Fruit fly (Drosophila melanogaster) whole organism, embryonic: ENCODE data around the gene P58IPK.

Source experiments
- ATbp ChIP-seq: fragments of 200-800 bp; sonication (Bioruptor generic); optimal IDR thresholded peaks from 2 replicates; lab custom pipeline; 2017; ENCODE audit warnings: missing biosample characterization, mild to moderate bottlenecking, missing genetic modification characterization, missing genetic modification reagents
- Adf1 ChIP-seq: fragments of 200-800 bp; sonication (Bioruptor generic); IDR thresholded peaks from 2 replicates; pipeline ENCODE4 v1.3.6; 2022; ENCODE audit warnings: missing biosample characterization, missing genetic modification characterization
- CG11093 ChIP-seq: fragments of 200-800 bp; sonication (Bioruptor generic); IDR thresholded peaks from 3 replicates; pipeline ENCODE4 v1.3.6; 2022; ENCODE audit warnings: missing biosample characterization, missing genetic modification characterization
- CG13296 ChIP-seq: fragments of 200-800 bp; sonication (Bioruptor generic); optimal IDR thresholded peaks from 3 replicates; lab custom pipeline; 2018; ENCODE audit warnings: missing biosample characterization, mild to moderate bottlenecking, missing genetic modification characterization
- CG15011 ChIP-seq: fragments of 200-800 bp; sonication (Bioruptor generic); optimal IDR thresholded peaks from 3 replicates; lab custom pipeline; 2018; ENCODE audit warnings: missing biosample characterization, mild to moderate bottlenecking, missing genetic modification characterization
- CG15073 ChIP-seq: fragments of 200-800 bp; sonication (Bioruptor generic); optimal IDR thresholded peaks from 2 replicates; lab custom pipeline; 2016; ENCODE audit warnings: missing biosample characterization, missing genetic modification characterization
- CG15269 ChIP-seq: fragments of 200-800 bp; sonication (Bioruptor generic); optimal IDR thresholded peaks from 2 replicates; lab custom pipeline; 2018; ENCODE audit warnings: missing biosample characterization, mild to moderate bottlenecking, missing genetic modification characterization, moderate library complexity
- CG15514 ChIP-seq: fragments of 200-800 bp; sonication (Bioruptor generic); optimal IDR thresholded peaks from 3 replicates; lab custom pipeline; 2017; ENCODE audit warnings: missing biosample characterization, missing genetic modification characterization, mild to moderate bottlenecking, moderate library complexity, missing genetic modification reagents
- CG16779 ChIP-seq: fragments of 200-800 bp; sonication (Bioruptor generic); IDR thresholded peaks from 2 replicates; pipeline ENCODE4 v1.3.6; 2022; ENCODE audit warnings: missing biosample characterization, missing genetic modification characterization
- CG17328 ChIP-seq: fragments of 200-800 bp; sonication (Bioruptor generic); IDR thresholded peaks from 2 replicates; pipeline ENCODE4 v1.3.6; 2022; ENCODE audit warnings: missing biosample characterization, missing genetic modification characterization
- CG17802 ChIP-seq: fragments of 200-800 bp; sonication (Bioruptor generic); optimal IDR thresholded peaks from 2 replicates; lab custom pipeline; 2018; ENCODE audit warnings: missing biosample characterization, mild to moderate bottlenecking, missing genetic modification characterization, moderate library complexity
- CG18619 ChIP-seq: fragments of 200-800 bp; sonication (Bioruptor generic); optimal IDR thresholded peaks from 3 replicates; lab custom pipeline; 2017; ENCODE audit warnings: missing biosample characterization, mild to moderate bottlenecking, missing genetic modification characterization
- CG31388 ChIP-seq: fragments of 200-800 bp; sonication (Bioruptor generic); optimal IDR thresholded peaks from 2 replicates; lab custom pipeline; 2016; ENCODE audit warnings: missing biosample characterization, missing genetic modification characterization
- CG31441 ChIP-seq: fragments of 200-800 bp; sonication (Bioruptor generic); IDR thresholded peaks from 2 replicates; pipeline ENCODE4 v1.3.6; 2022; ENCODE audit warnings: missing biosample characterization, missing genetic modification characterization
- CG3163 ChIP-seq: fragments of 200-800 bp; sonication (Bioruptor generic); optimal IDR thresholded peaks from 3 replicates; lab custom pipeline; 2016; ENCODE audit warnings: missing biosample characterization, missing genetic modification characterization
- CG32767 ChIP-seq: fragments of 200-800 bp; sonication (Bioruptor generic); IDR thresholded peaks from 2 replicates; pipeline ENCODE4 v1.3.6; 2022; ENCODE audit warnings: missing biosample characterization, missing genetic modification characterization
- CG4328 ChIP-seq: fragments of 200-800 bp; sonication (Bioruptor generic); optimal IDR thresholded peaks from 3 replicates; lab custom pipeline; 2017; ENCODE audit warnings: missing biosample characterization, missing genetic modification reagents, missing genetic modification characterization
- CG4617 ChIP-seq: fragments of 200-800 bp; sonication (Bioruptor generic); optimal IDR thresholded peaks from 3 replicates; lab custom pipeline; 2016; ENCODE audit warnings: missing biosample characterization, missing genetic modification characterization, borderline replicate concordance
- CG5180 ChIP-seq: fragments of 200-800 bp; sonication (Bioruptor generic); optimal IDR thresholded peaks from 3 replicates; lab custom pipeline; 2017; ENCODE audit warnings: missing biosample characterization, missing genetic modification characterization, mild to moderate bottlenecking, moderate library complexity, missing genetic modification reagents
- CG6854 ChIP-seq: fragments of 200-800 bp; sonication (Bioruptor generic); optimal IDR thresholded peaks from 3 replicates; lab custom pipeline; 2017; ENCODE audit warnings: missing biosample characterization, mild to moderate bottlenecking, missing genetic modification characterization
- CG7357 ChIP-seq: fragments of 200-800 bp; sonication (Bioruptor generic); IDR thresholded peaks from 3 replicates; pipeline ENCODE4 v1.3.6; 2022; ENCODE audit warnings: missing biosample characterization, missing genetic modification characterization
- CG8359 ChIP-seq: fragments of 200-800 bp; sonication (Bioruptor generic); optimal IDR thresholded peaks from 2 replicates; lab custom pipeline; 2017; ENCODE audit warnings: missing biosample characterization, mild to moderate bottlenecking, missing genetic modification characterization, borderline replicate concordance
- CoRest ChIP-seq: fragments of 200-800 bp; sonication (Bioruptor generic); optimal IDR thresholded peaks from 3 replicates; lab custom pipeline; 2018; ENCODE audit warnings: missing biosample characterization, mild to moderate bottlenecking, missing genetic modification characterization, moderate library complexity
- Fer1 ChIP-seq: fragments of 200-800 bp; sonication (Bioruptor generic); optimal IDR thresholded peaks from 2 replicates; lab custom pipeline; 2017; ENCODE audit warnings: missing biosample characterization, mild to moderate bottlenecking, missing genetic modification characterization
- GATAe ChIP-seq: fragments of 200-800 bp; sonication (Bioruptor generic); conservative IDR thresholded peaks from 2 replicates; pipeline ENCODE4 v1.3.6; 2022; ENCODE audit warnings: missing biosample characterization, missing genetic modification characterization
- Hr3 ChIP-seq: fragments of 200-800 bp; sonication (Bioruptor generic); optimal IDR thresholded peaks from 3 replicates; lab custom pipeline; 2016; ENCODE audit warnings: missing biosample characterization, missing genetic modification characterization
- Hr39 ChIP-seq: fragments of >200 bp; optimal IDR thresholded peaks from 2 replicates; lab custom pipeline; 2017
- Max ChIP-seq: fragments of 200-800 bp; sonication (Bioruptor generic); optimal IDR thresholded peaks from 2 replicates; lab custom pipeline; 2016; ENCODE audit warnings: missing biosample characterization, mild to moderate bottlenecking, missing genetic modification characterization
- Meics ChIP-seq: fragments of 200-800 bp; sonication (Bioruptor generic); optimal IDR thresholded peaks from 2 replicates; lab custom pipeline; 2017; ENCODE audit warnings: missing biosample characterization, mild to moderate bottlenecking, missing genetic modification characterization
- Neu2 ChIP-seq: fragments of 200-800 bp; sonication (Bioruptor generic); optimal IDR thresholded peaks from 3 replicates; lab custom pipeline; 2016; ENCODE audit warnings: missing biosample characterization, missing genetic modification characterization, borderline replicate concordance
- Pdp1 ChIP-seq, 2 experiments: fragments of 200-800 bp; sonication (Bioruptor generic); optimal IDR thresholded peaks; 3 replicates each; lab custom pipeline; 2016; ENCODE audit warnings: missing biosample characterization in 2 of 2, missing genetic modification characterization in 2 of 2, mild to moderate bottlenecking in 1 of 2, moderate library complexity in 1 of 2
- Rfx ChIP-seq: fragments of 200-800 bp; sonication (Bioruptor generic); IDR thresholded peaks from 2 replicates; pipeline ENCODE4 v1.3.6; 2022; ENCODE audit warnings: missing biosample characterization, missing genetic modification characterization
- Stat92E ChIP-seq, 3 experiments: fragments of >200 bp in 2 of 3; fragments of 200-800 bp in 1 of 3; sonication (Bioruptor generic) in 1 of 3; optimal IDR thresholded peaks; 2 replicates each; lab custom pipeline; 2017 to 2019; ENCODE audit warnings: missing biosample characterization in 3 of 3, missing genetic modification characterization in 3 of 3, mild to moderate bottlenecking in 1 of 3, moderate library complexity in 1 of 3
- ac ChIP-seq: fragments of 200-800 bp; sonication (Bioruptor generic); optimal IDR thresholded peaks from 3 replicates; lab custom pipeline; 2017; ENCODE audit warnings: missing biosample characterization, mild to moderate bottlenecking, missing genetic modification characterization
- aop ChIP-seq: fragments of 200-800 bp; sonication (Bioruptor generic); IDR thresholded peaks from 2 replicates; pipeline ENCODE4 v1.3.6; 2022; ENCODE audit warnings: missing biosample characterization, missing genetic modification characterization
- ara ChIP-seq: fragments of 200-800 bp; sonication (Bioruptor generic); IDR thresholded peaks from 2 replicates; pipeline ENCODE4 v1.3.6; 2022; ENCODE audit warnings: missing biosample characterization, missing genetic modification characterization
- bcd ChIP-seq: fragments of 200-800 bp; sonication (Bioruptor generic); optimal IDR thresholded peaks from 2 replicates; lab custom pipeline; 2017; ENCODE audit warnings: missing biosample characterization, mild to moderate bottlenecking, missing genetic modification characterization
- cad ChIP-seq: fragments of >200 bp; optimal IDR thresholded peaks from 2 replicates; lab custom pipeline; 2017; ENCODE audit warnings: missing biosample characterization, missing genetic modification characterization
- chm ChIP-seq: fragments of 200-800 bp; sonication (Bioruptor generic); IDR thresholded peaks from 2 replicates; pipeline ENCODE4 v1.3.6; 2022; ENCODE audit warnings: missing biosample characterization, missing genetic modification characterization
- dan ChIP-seq: fragments of 200-800 bp; sonication (Bioruptor generic); IDR thresholded peaks from 2 replicates; pipeline ENCODE4 v1.3.6; 2022; ENCODE audit warnings: missing biosample characterization, missing genetic modification characterization
- ham ChIP-seq: fragments of 200-800 bp; sonication (Bioruptor generic); IDR thresholded peaks from 2 replicates; pipeline ENCODE4 v1.3.6; 2022; ENCODE audit warnings: missing biosample characterization, missing genetic modification characterization
- her ChIP-seq: fragments of 200-800 bp; sonication (Bioruptor generic); optimal IDR thresholded peaks from 2 replicates; lab custom pipeline; 2016; ENCODE audit warnings: missing biosample characterization, missing genetic modification characterization
- luna ChIP-seq: fragments of 200-800 bp; sonication (Bioruptor generic); optimal IDR thresholded peaks from 2 replicates; lab custom pipeline; 2016; ENCODE audit warnings: missing biosample characterization, missing genetic modification characterization
- pfk ChIP-seq: fragments of 200-800 bp; sonication (Bioruptor generic); optimal IDR thresholded peaks from 2 replicates; lab custom pipeline; 2018; ENCODE audit warnings: missing biosample characterization, mild to moderate bottlenecking, missing genetic modification characterization, moderate library complexity
- pita ChIP-seq: fragments of 200-800 bp; sonication (Bioruptor generic); optimal IDR thresholded peaks from 2 replicates; lab custom pipeline; 2017; ENCODE audit warnings: missing biosample characterization, mild to moderate bottlenecking, missing genetic modification characterization
- salm ChIP-seq: fragments of 200-800 bp; sonication (Bioruptor generic); optimal IDR thresholded peaks from 2 replicates; lab custom pipeline; 2018; ENCODE audit warnings: missing biosample characterization, mild to moderate bottlenecking, missing genetic modification characterization
- seq ChIP-seq: fragments of 200-800 bp; sonication (Bioruptor generic); IDR thresholded peaks from 2 replicates; pipeline ENCODE4 v1.3.6; 2022; ENCODE audit warnings: missing biosample characterization, missing genetic modification characterization
- slou ChIP-seq: fragments of 200-800 bp; sonication (Bioruptor generic); optimal IDR thresholded peaks from 3 replicates; lab custom pipeline; 2016; ENCODE audit warnings: missing biosample characterization, missing genetic modification characterization
- sr ChIP-seq: fragments of 200-800 bp; sonication (Bioruptor generic); IDR thresholded peaks from 3 replicates; pipeline ENCODE4 v1.3.6; 2022; ENCODE audit warnings: missing biosample characterization, missing genetic modification characterization
- z ChIP-seq: fragments of 200-800 bp; sonication (Bioruptor generic); IDR thresholded peaks from 3 replicates; pipeline ENCODE4 v1.3.6; 2022; ENCODE audit warnings: missing biosample characterization, missing genetic modification characterization
- zen ChIP-seq: fragments of 200-800 bp; sonication (Bioruptor generic); optimal IDR thresholded peaks from 3 replicates; lab custom pipeline; 2018; ENCODE audit warnings: missing biosample characterization, mild to moderate bottlenecking, missing genetic modification characterization, moderate library complexity

The P58IPK gene

DNA sequence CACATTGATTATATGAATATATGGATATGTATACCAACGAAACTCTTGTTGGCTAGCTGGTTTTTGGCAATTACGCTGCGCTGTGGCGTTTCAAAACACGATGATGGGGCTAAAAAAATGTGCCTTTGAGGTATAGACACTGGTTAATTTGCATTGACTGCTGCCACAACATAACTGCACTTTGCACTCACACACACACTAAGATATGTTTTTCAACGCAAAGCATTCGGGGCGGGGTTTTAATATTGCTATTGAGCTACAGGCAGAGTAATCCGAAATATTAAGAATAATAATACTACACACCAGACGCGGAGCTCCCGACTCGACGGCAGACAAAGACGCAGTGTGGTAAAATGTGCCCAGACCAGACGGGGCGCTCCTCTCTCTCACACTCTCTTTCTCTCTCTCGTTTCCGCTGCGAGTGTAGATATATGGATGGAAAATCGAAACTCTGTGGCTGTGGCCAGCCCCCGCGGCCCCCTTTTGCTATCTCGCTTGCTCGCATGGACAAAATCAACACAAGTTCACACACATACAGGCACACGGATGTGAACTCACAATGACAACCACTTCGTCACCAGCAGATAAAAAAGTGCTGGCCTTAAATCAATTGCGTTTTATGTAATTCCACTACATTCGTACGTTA is 35.6 kb upstream of the P58IPK start (continued):
- TF ChIP-seq ara (GFP tag; lab: Robert Waterston, UW), result no peak
- TF ChIP-seq CoRest (tag; lab: Kevin White, UChicago), result no peak
- TF ChIP-seq sr (GFP tag; lab: Robert Waterston, UW), result no peak
- TF ChIP-seq CG18619 (GFP tag; lab: Kevin White, UChicago), result peak; percentile 5
- no peak for TF ChIP-seq slou (GFP tag; lab: Kevin White, UChicago)
- no peak for TF ChIP-seq bcd (GFP tag; lab: Kevin White, UChicago)
- no peak for TF ChIP-seq z (GFP tag; lab: Robert Waterston, UW)
- peak; percentile 68 for TF ChIP-seq her (GFP tag; lab: Kevin White, UChicago)
- TF ChIP-seq ac (GFP tag; lab: Kevin White, UChicago), result peak; percentile 3
- TF ChIP-seq ATbp (GFP tag; lab: Kevin White, UChicago), result peak; percentile 24
- no peak for TF ChIP-seq aop (GFP tag; lab: Robert Waterston, UW)
- TF ChIP-seq Adf1 (GFP tag; lab: Robert Waterston, UW), result no peak
- peak; percentile 56 for TF ChIP-seq CG4328 (GFP tag; lab: Kevin White, UChicago)
- TF ChIP-seq CG4617 (GFP tag; lab: Kevin White, UChicago), result peak; percentile 3
- no peak for TF ChIP-seq Hr39
- TF ChIP-seq cad (GFP tag; lab: Kevin White, UChicago), result no peak
- TF ChIP-seq Pdp1 (GFP tag; optimal IDR thresholded peaks at IDR 0.05; lab: Kevin White, UChicago), result peak; percentile 11 to 74
- TF ChIP-seq Max (GFP tag; lab: Kevin White, UChicago), result no peak
- peak; percentile 71 for TF ChIP-seq CG6854 (GFP tag; lab: Kevin White, UChicago)
- TF ChIP-seq Neu2, result no peak
- TF ChIP-seq Hr3 (GFP tag; lab: Kevin White, UChicago), result no peak
- peak; percentile 80 for TF ChIP-seq CG13296 (GFP tag; lab: Kevin White, UChicago)
- TF ChIP-seq Rfx (GFP tag; lab: Robert Waterston, UW), result no peak
- no peak for TF ChIP-seq CG17802 (tag; lab: Kevin White, UChicago)
- no peak for TF ChIP-seq salm (tag; lab: Kevin White, UChicago)
- no peak for TF ChIP-seq CG31441 (GFP tag; lab: Robert Waterston, UW)
- no peak for TF ChIP-seq CG11093
- TF ChIP-seq chm (GFP tag; lab: Robert Waterston, UW), result no peak
- peak; percentile 63 for TF ChIP-seq pfk (GFP tag; lab: Kevin White, UChicago)
- no peak for TF ChIP-seq dan
- no peak for TF ChIP-seq Stat92E (GFP tag; optimal IDR thresholded peaks at IDR 0.05; lab: Kevin White, UChicago)
- TF ChIP-seq luna (GFP tag; lab: Kevin White, UChicago), result no peak
- peak; percentile 72 for TF ChIP-seq CG15514 (GFP tag; lab: Kevin White, UChicago)
- no peak for TF ChIP-seq CG32767 (GFP tag; lab: Robert Waterston, UW)
- peak; percentile 82 for TF ChIP-seq Fer1 (GFP tag; lab: Kevin White, UChicago)
- no peak for TF ChIP-seq CG31388 (GFP tag; lab: Kevin White, UChicago)
- peak; percentile 19 for TF ChIP-seq CG15011
- TF ChIP-seq zen (tag; lab: Kevin White, UChicago), result no peak
- TF ChIP-seq pita (GFP tag; lab: Kevin White, UChicago), result no peak
- no peak for TF ChIP-seq GATAe
- peak; percentile 64 for TF ChIP-seq Meics
- TF ChIP-seq CG15269 (tag; lab: Kevin White, UChicago), result peak; percentile 4
- no peak for TF ChIP-seq ham (GFP tag; lab: Robert Waterston, UW)
- no peak for TF ChIP-seq seq (GFP tag; lab: Robert Waterston, UW)
- TF ChIP-seq CG15073 (GFP tag; lab: Kevin White, UChicago), result no peak
- peak; percentile 54 for TF ChIP-seq CG3163 (GFP tag; lab: Kevin White, UChicago)
- TF ChIP-seq CG8359, result no peak
- no peak for TF ChIP-seq CG7357
- TF ChIP-seq CG17328 (GFP tag; lab: Robert Waterston, UW), result no peak
- peak; percentile 59 for TF ChIP-seq CG5180
- TF ChIP-seq CG16779 (GFP tag; lab: Robert Waterston, UW), result no peak
